Worm (Caenorhabditis elegans): ENCODE measurements around the gene T06C12.9.

The T06C12.9 gene

DNA sequence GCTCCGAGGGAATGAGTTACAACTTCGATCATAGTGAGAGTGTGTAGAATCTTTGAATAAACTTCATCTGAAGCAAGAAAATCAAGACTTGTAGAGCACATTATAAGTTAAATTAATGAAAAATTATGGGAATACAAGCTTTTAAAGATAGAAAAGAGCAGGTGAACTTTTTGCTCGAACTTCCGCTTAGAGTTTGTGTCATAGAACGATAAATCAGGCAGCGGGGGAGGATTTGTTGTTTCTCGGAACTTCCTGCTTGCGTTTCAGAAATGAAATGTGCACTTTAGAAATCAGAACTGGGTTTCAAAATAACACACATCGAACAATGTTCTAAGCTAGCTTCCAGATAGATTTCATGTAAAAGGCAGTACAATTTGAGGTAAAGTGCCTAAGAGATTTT lies 44.8 kb downstream of the T06C12.9 start, which contains the start of gene srh-149:
srh-149 (minus strand) TSS at position 101 of the 400 bp plus-strand sequence.
- TF ChIP-seq tbx-7 (tag; optimal IDR thresholded peaks at IDR 0.05) (no peak), ceh-48 (tag; optimal IDR thresholded peaks at IDR 0.05) (no peak), unc-3 (GFP tag; conservative IDR thresholded peaks at IDR 0.05) (no peak), unc-3 (tag; optimal IDR thresholded peaks at IDR 0.05) (no peak), ceh-31 (tag; optimal IDR thresholded peaks at IDR 0.05) (no peak), ceh-45 (GFP tag; IDR thresholded peaks at IDR 0.05) (no peak), pha-2 (tag; optimal IDR thresholded peaks at IDR 0.05) (no peak), ahr-1 (tag; optimal IDR thresholded peaks at IDR 0.05) (no peak), mec-3 (tag; optimal IDR thresholded peaks at IDR 0.05; ENCODE audit: borderline replicate concordance) (no peak), elt-2 (tag; optimal IDR thresholded peaks at IDR 0.05) (no peak), fax-1 (tag; optimal IDR thresholded peaks at IDR 0.05) (no peak), pqm-1 (tag; optimal IDR thresholded peaks at IDR 0.05) (no peak), ztf-16 (tag; optimal IDR thresholded peaks at IDR 0.05) (no peak), nhr-11 (tag; optimal IDR thresholded peaks at IDR 0.05) (no peak), unc-55 (GFP tag; optimal IDR thresholded peaks at IDR 0.05) (no peak), hlh-30 (tag; optimal IDR thresholded peaks at IDR 0.05; ENCODE audit: insufficient read depth) (no peak), ets-4 (tag; optimal IDR thresholded peaks at IDR 0.05) (no peak), ceh-34 (tag; optimal IDR thresholded peaks at IDR 0.05) (no peak), unc-86 (tag; optimal IDR thresholded peaks at IDR 0.05) (no peak)

Measured in whole organism, late embryonic.